Fruit fly (Drosophila melanogaster) whole organism, embryonic: ENCODE data around the gene kni.

Experiments
- B-H2 ChIP-seq: fragments of 200-800 bp; sonication (Bioruptor generic); optimal IDR thresholded peaks from 2 replicates; lab custom pipeline; 2018; ENCODE audit warnings: missing biosample characterization, mild to moderate bottlenecking, missing genetic modification characterization
- BEAF-32 ChIP-seq: fragments of 200-800 bp; sonication (Bioruptor generic); optimal IDR thresholded peaks from 3 replicates; lab custom pipeline; 2017; ENCODE audit warnings: missing biosample characterization, missing genetic modification characterization, mild to moderate bottlenecking, moderate library complexity, missing genetic modification reagents
- CG10274 ChIP-seq: fragments of 200-800 bp; sonication (Bioruptor generic); optimal IDR thresholded peaks from 3 replicates; lab custom pipeline; 2017; ENCODE audit warnings: missing biosample characterization, mild to moderate bottlenecking, missing genetic modification characterization
- CG10959 ChIP-seq: fragments of 200-800 bp; sonication (Bioruptor generic); IDR thresholded peaks from 2 replicates; pipeline ENCODE4 v1.3.6; 2022; ENCODE audit warnings: missing biosample characterization, missing genetic modification characterization
- CG1233 ChIP-seq: fragments of 200-800 bp; sonication (Bioruptor generic); optimal IDR thresholded peaks from 4 replicates; lab custom pipeline; 2018; ENCODE audit warnings: missing biosample characterization, mild to moderate bottlenecking, missing genetic modification characterization
- CG13424 ChIP-seq: fragments of 200-800 bp; sonication (Bioruptor generic); optimal IDR thresholded peaks from 2 replicates; lab custom pipeline; 2019; ENCODE audit warnings: missing biosample characterization, mild to moderate bottlenecking, missing genetic modification characterization, moderate library complexity
- CG15011 ChIP-seq: fragments of 200-800 bp; sonication (Bioruptor generic); optimal IDR thresholded peaks from 3 replicates; lab custom pipeline; 2018; ENCODE audit warnings: missing biosample characterization, mild to moderate bottlenecking, missing genetic modification characterization
- CG17385 ChIP-seq: fragments of 200-800 bp; sonication (Bioruptor generic); optimal IDR thresholded peaks from 3 replicates; lab custom pipeline; 2018; ENCODE audit warnings: missing biosample characterization, mild to moderate bottlenecking, missing genetic modification characterization
- CG18619 ChIP-seq: fragments of 200-800 bp; sonication (Bioruptor generic); optimal IDR thresholded peaks from 3 replicates; lab custom pipeline; 2017; ENCODE audit warnings: missing biosample characterization, mild to moderate bottlenecking, missing genetic modification characterization
- CG2889 ChIP-seq: fragments of 200-800 bp; sonication (Bioruptor generic); IDR thresholded peaks from 3 replicates; pipeline ENCODE4 v1.3.6; 2022; ENCODE audit warnings: missing biosample characterization, missing genetic modification characterization
- CG30020 ChIP-seq: fragments of 200-800 bp; optimal IDR thresholded peaks from 2 replicates; lab custom pipeline; 2019; ENCODE audit warnings: missing biosample characterization, mild to moderate bottlenecking, missing genetic modification characterization, moderate library complexity
- CG33557 ChIP-seq: fragments of 200-800 bp; sonication (Bioruptor generic); optimal IDR thresholded peaks from 2 replicates; lab custom pipeline; 2019; ENCODE audit warnings: missing biosample characterization, mild to moderate bottlenecking, missing genetic modification characterization, moderate library complexity
- CG3838 ChIP-seq: fragments of 200-800 bp; sonication (Bioruptor generic); optimal IDR thresholded peaks from 3 replicates; lab custom pipeline; 2016; ENCODE audit warnings: missing biosample characterization, missing genetic modification characterization
- CG4424 ChIP-seq: fragments of 200-800 bp; sonication (Bioruptor generic); optimal IDR thresholded peaks from 3 replicates; lab custom pipeline; 2016; ENCODE audit warnings: missing biosample characterization, missing genetic modification characterization
- CG4854 ChIP-seq: fragments of 200-800 bp; sonication (Bioruptor generic); optimal IDR thresholded peaks from 2 replicates; lab custom pipeline; 2016; ENCODE audit warnings: missing biosample characterization, missing genetic modification characterization, inconsistent platforms
- CG5180 ChIP-seq: fragments of 200-800 bp; sonication (Bioruptor generic); optimal IDR thresholded peaks from 3 replicates; lab custom pipeline; 2017; ENCODE audit warnings: missing biosample characterization, missing genetic modification characterization, mild to moderate bottlenecking, moderate library complexity, missing genetic modification reagents
- CG5953 ChIP-seq: fragments of 200-800 bp; sonication (Bioruptor generic); IDR thresholded peaks from 2 replicates; pipeline ENCODE4 v1.3.6; 2022; ENCODE audit warnings: missing biosample characterization, missing genetic modification characterization
- CG6175 ChIP-seq: fragments of 200-800 bp; sonication (Bioruptor generic); IDR thresholded peaks from 3 replicates; pipeline ENCODE4 v1.3.6; 2022; ENCODE audit warnings: missing biosample characterization, missing genetic modification characterization
- CG6272 ChIP-seq: fragments of 200-800 bp; sonication (Bioruptor generic); IDR thresholded peaks from 2 replicates; pipeline ENCODE4 v1.3.6; 2022; ENCODE audit warnings: missing biosample characterization, missing genetic modification characterization
- CG6854 ChIP-seq: fragments of 200-800 bp; sonication (Bioruptor generic); optimal IDR thresholded peaks from 3 replicates; lab custom pipeline; 2017; ENCODE audit warnings: missing biosample characterization, mild to moderate bottlenecking, missing genetic modification characterization
- CG7372 ChIP-seq: fragments of 200-800 bp; sonication (Bioruptor generic); IDR thresholded peaks from 2 replicates; pipeline ENCODE4 v1.3.6; 2022; ENCODE audit warnings: missing biosample characterization, missing genetic modification characterization
- CG7963 ChIP-seq: fragments of 200-800 bp; sonication (Bioruptor generic); IDR thresholded peaks from 3 replicates; pipeline ENCODE4 v1.3.6; 2022; ENCODE audit warnings: missing biosample characterization, missing genetic modification characterization; ENCODE audit not compliant: partially characterized antibody
- CG9727 ChIP-seq: fragments of 200-800 bp; sonication (Bioruptor generic); optimal IDR thresholded peaks from 3 replicates; lab custom pipeline; 2017; ENCODE audit warnings: missing biosample characterization, mild to moderate bottlenecking, missing genetic modification characterization
- Chrac-16 ChIP-seq: fragments of 200-800 bp; sonication (Bioruptor generic); optimal IDR thresholded peaks from 3 replicates; lab custom pipeline; 2016; ENCODE audit warnings: missing biosample characterization, missing genetic modification characterization
- Dref ChIP-seq: fragments of 200-800 bp; sonication (Bioruptor generic); IDR thresholded peaks from 2 replicates; pipeline ENCODE4 v1.3.6; 2022; ENCODE audit warnings: missing biosample characterization, missing genetic modification characterization
- Elba2 ChIP-seq: fragments of 200-800 bp; sonication (Bioruptor generic); optimal IDR thresholded peaks from 3 replicates; lab custom pipeline; 2016; ENCODE audit warnings: missing biosample characterization, missing genetic modification characterization
- HLH54F ChIP-seq: fragments of 200-800 bp; sonication (Bioruptor generic); optimal IDR thresholded peaks from 3 replicates; lab custom pipeline; 2016; ENCODE audit warnings: missing biosample characterization, missing genetic modification characterization
- Hsf ChIP-seq: fragments of 200-800 bp; sonication (Bioruptor generic); optimal IDR thresholded peaks from 3 replicates; lab custom pipeline; 2016; ENCODE audit warnings: missing biosample characterization, missing genetic modification characterization
- Mad ChIP-seq: fragments of 200-800 bp; sonication (Bioruptor generic); optimal IDR thresholded peaks from 2 replicates; lab custom pipeline; 2016; ENCODE audit warnings: missing biosample characterization, missing genetic modification characterization
- NC2β ChIP-seq: fragments of 200-800 bp; sonication (Bioruptor generic); optimal IDR thresholded peaks from 2 replicates; lab custom pipeline; 2016; ENCODE audit warnings: missing biosample characterization, missing genetic modification characterization
- Neu2 ChIP-seq: fragments of 200-800 bp; sonication (Bioruptor generic); optimal IDR thresholded peaks from 3 replicates; lab custom pipeline; 2016; ENCODE audit warnings: missing biosample characterization, missing genetic modification characterization, borderline replicate concordance
- Optix ChIP-seq: fragments of 200-800 bp; sonication (Bioruptor generic); IDR thresholded peaks from 3 replicates; pipeline ENCODE4 v1.3.6; 2022; ENCODE audit warnings: missing biosample characterization, missing genetic modification characterization
- Sry-β ChIP-seq: fragments of 200-800 bp; sonication (Bioruptor generic); optimal IDR thresholded peaks from 2 replicates; lab custom pipeline; 2018; ENCODE audit warnings: missing biosample characterization, mild to moderate bottlenecking, missing genetic modification characterization, moderate library complexity
- chm ChIP-seq: fragments of 200-800 bp; sonication (Bioruptor generic); IDR thresholded peaks from 2 replicates; pipeline ENCODE4 v1.3.6; 2022; ENCODE audit warnings: missing biosample characterization, missing genetic modification characterization
- chn ChIP-seq: fragments of 200-800 bp; sonication (Bioruptor generic); optimal IDR thresholded peaks from 2 replicates; lab custom pipeline; 2016; ENCODE audit warnings: missing biosample characterization, missing genetic modification characterization
- dan ChIP-seq: fragments of 200-800 bp; sonication (Bioruptor generic); IDR thresholded peaks from 2 replicates; pipeline ENCODE4 v1.3.6; 2022; ENCODE audit warnings: missing biosample characterization, missing genetic modification characterization
- gce ChIP-seq: fragments of 200-800 bp; sonication (Bioruptor generic); IDR thresholded peaks from 3 replicates; pipeline ENCODE4 v1.3.6; 2022; ENCODE audit warnings: missing biosample characterization, missing genetic modification characterization
- gfzf ChIP-seq: fragments of 200-800 bp; sonication (Bioruptor generic); optimal IDR thresholded peaks from 2 replicates; lab custom pipeline; 2016; ENCODE audit warnings: missing biosample characterization, mild to moderate bottlenecking, missing genetic modification characterization, moderate library complexity
- knrl ChIP-seq: fragments of 200-800 bp; sonication (Bioruptor generic); IDR thresholded peaks from 3 replicates; pipeline ENCODE4 v1.3.6; 2022; ENCODE audit warnings: missing biosample characterization, missing genetic modification characterization; ENCODE audit not compliant: partially characterized antibody
- luna ChIP-seq: fragments of 200-800 bp; sonication (Bioruptor generic); optimal IDR thresholded peaks from 2 replicates; lab custom pipeline; 2016; ENCODE audit warnings: missing biosample characterization, missing genetic modification characterization
- nau ChIP-seq: fragments of 200-800 bp; sonication (Bioruptor generic); optimal IDR thresholded peaks from 3 replicates; lab custom pipeline; 2017; ENCODE audit warnings: missing biosample characterization, mild to moderate bottlenecking, missing genetic modification characterization, missing genetic modification reagents
- pho ChIP-seq: fragments of 200-800 bp; sonication (Bioruptor generic); optimal IDR thresholded peaks from 2 replicates; lab custom pipeline; 2016; ENCODE audit warnings: missing biosample characterization, missing genetic modification characterization
- row ChIP-seq: fragments of 200-800 bp; sonication (Bioruptor generic); IDR thresholded peaks from 3 replicates; pipeline ENCODE4 v1.3.6; 2022; ENCODE audit warnings: missing biosample characterization, missing genetic modification characterization
- sens-2 ChIP-seq: fragments of 200-800 bp; sonication (Bioruptor generic); IDR thresholded peaks from 2 replicates; pipeline ENCODE4 v1.3.6; 2022; ENCODE audit warnings: missing biosample characterization, missing genetic modification characterization
- sr ChIP-seq: fragments of 200-800 bp; sonication (Bioruptor generic); IDR thresholded peaks from 3 replicates; pipeline ENCODE4 v1.3.6; 2022; ENCODE audit warnings: missing biosample characterization, missing genetic modification characterization
- stc ChIP-seq: fragments of 200-800 bp; sonication (Bioruptor generic); IDR thresholded peaks from 2 replicates; pipeline ENCODE4 v1.3.6; 2022; ENCODE audit warnings: missing biosample characterization, missing genetic modification characterization
- tio ChIP-seq: fragments of 200-800 bp; sonication (Bioruptor generic); optimal IDR thresholded peaks from 2 replicates; lab custom pipeline; 2017; ENCODE audit warnings: missing biosample characterization, missing genetic modification characterization, inconsistent platforms
- tll ChIP-seq, 2 experiments: fragments of 200-800 bp in 1 of 2; fragments of >200 bp in 1 of 2; sonication (Bioruptor generic) in 1 of 2; optimal IDR thresholded peaks; 2 replicates each; lab custom pipeline; 2017 to 2019; ENCODE audit warnings: missing biosample characterization in 2 of 2, missing genetic modification characterization in 2 of 2, mild to moderate bottlenecking in 1 of 2, moderate library complexity in 1 of 2
- tna ChIP-seq: fragments of 200-800 bp; sonication (Bioruptor generic); IDR thresholded peaks from 2 replicates; pipeline ENCODE4 v1.3.6; 2022; ENCODE audit warnings: missing biosample characterization, missing genetic modification characterization; ENCODE audit not compliant: partially characterized antibody
- trh ChIP-seq: fragments of 200-800 bp; sonication (Bioruptor generic); optimal IDR thresholded peaks from 2 replicates; lab custom pipeline; 2016; ENCODE audit warnings: missing biosample characterization, missing genetic modification characterization
- vnd ChIP-seq: fragments of 200-800 bp; sonication (Bioruptor generic); IDR thresholded peaks from 3 replicates; pipeline ENCODE4 v1.3.6; 2022; ENCODE audit warnings: missing biosample characterization, missing genetic modification characterization; ENCODE audit not compliant: partially characterized antibody

Gene kni

dm6 chr3L:20711397-20711796, 16.2 kb upstream of the kni start (continued):
- TF ChIP-seq BEAF-32 (no peak), Chrac-16 (GFP tag; lab: Kevin White, UChicago) (peak; percentile 55), trh (GFP tag; lab: Kevin White, UChicago) (no peak), knrl (GFP tag; lab: Robert Waterston, UW) (peak; percentile 67; the same call in 2 of the 3 replicates), Neu2 (GFP tag; lab: Kevin White, UChicago) (no peak), vnd (GFP tag; lab: Robert Waterston, UW) (peak; percentile 16; the same call in 1 of the 3 replicates), CG18619 (GFP tag; lab: Kevin White, UChicago) (peak; percentile 43), CG10959 (GFP tag; lab: Robert Waterston, UW) (no peak), Optix (GFP tag; lab: Robert Waterston, UW) (no peak), CG5180 (peak; percentile 3), CG1233 (GFP tag; lab: Kevin White, UChicago) (peak; percentile 50), CG4854 (GFP tag; lab: Kevin White, UChicago) (peak; percentile 64), CG13424 (tag; lab: Kevin White, UChicago) (peak; percentile 78), Sry-β (GFP tag; lab: Kevin White, UChicago) (peak; percentile 23), sens-2 (no peak), CG17385 (GFP tag; lab: Kevin White, UChicago) (peak; percentile 51), CG9727 (GFP tag; lab: Kevin White, UChicago) (peak; percentile 69), sr (no peak), CG5953 (GFP tag; lab: Robert Waterston, UW) (no peak), tio (GFP tag; lab: Kevin White, UChicago) (peak; percentile 26), CG2889 (GFP tag; lab: Robert Waterston, UW) (no peak), CG30020 (tag; lab: Kevin White, UChicago) (no peak), CG3838 (GFP tag; lab: Kevin White, UChicago) (no peak), chn (GFP tag; lab: Kevin White, UChicago) (peak; percentile 65), CG6175 (no peak), tll (GFP tag; optimal IDR thresholded peaks at IDR 0.05; lab: Kevin White, UChicago) (no peak), CG10274 (GFP tag; lab: Kevin White, UChicago) (no peak), NC2β (GFP tag; lab: Kevin White, UChicago) (peak; percentile 35), pho (peak; percentile 30), dan (GFP tag; lab: Robert Waterston, UW) (no peak), CG15011 (GFP tag; lab: Kevin White, UChicago) (no peak), CG4424 (GFP tag; lab: Kevin White, UChicago) (peak; percentile 73), CG6854 (GFP tag; lab: Kevin White, UChicago) (no peak), luna (GFP tag; lab: Kevin White, UChicago) (no peak), B-H2 (GFP tag; lab: Kevin White, UChicago) (peak; percentile 45), CG33557 (GFP tag; lab: Kevin White, UChicago) (peak; percentile 43), tna (GFP tag; lab: Robert Waterston, UW) (no peak), CG7963 (GFP tag; lab: Robert Waterston, UW) (no peak), HLH54F (peak; percentile 41), gfzf (GFP tag; lab: Kevin White, UChicago) (no peak), row (GFP tag; lab: Robert Waterston, UW) (no peak), Elba2 (GFP tag; lab: Kevin White, UChicago) (no peak), CG6272 (peak; percentile 23; the same call in 1 of the 2 replicates), gce (0 out of 3 replicates have a peak, but pooled peaks have one; percentile 49), nau (GFP tag; lab: Kevin White, UChicago) (peak; percentile 31), CG7372 (GFP tag; lab: Robert Waterston, UW) (0 out of 2 replicates have a peak, but pooled peaks have one; percentile 44), Hsf (peak; percentile 77), stc (no peak), chm (GFP tag; lab: Robert Waterston, UW) (peak; percentile 63), Mad (peak; percentile 70), Dref (GFP tag; lab: Robert Waterston, UW) (no peak)
